Fruit fly (Drosophila melanogaster) whole organism, wandering third instar larva: Measurements from ENCODE around the gene Glyp.

Experiments used
- Hr78 ChIP-seq: fragments of >200 bp; optimal IDR thresholded peaks from 2 replicates; lab custom pipeline; 2017; ENCODE audit warnings: missing biosample characterization, missing genetic modification characterization
- Jra ChIP-seq: sonication (Bioruptor generic); optimal IDR thresholded peaks from 2 replicates; lab custom pipeline; 2016; ENCODE audit warnings: missing biosample characterization, missing genetic modification characterization
- Rel ChIP-seq, 2 experiments: fragments of 200-800 bp; sonication (Bioruptor generic) in 1 of 2; optimal IDR thresholded peaks; 2 replicates in 1 of 2; 3 replicates in 1 of 2; lab custom pipeline; 2016 to 2019; ENCODE audit warnings: mild to moderate bottlenecking in 2 of 2, missing biosample characterization in 2 of 2, missing genetic modification characterization in 2 of 2, moderate library complexity in 1 of 2
- foxo ChIP-seq, 2 experiments: fragments of 200-800 bp; sonication (Bioruptor generic); optimal IDR thresholded peaks; 2 replicates in 1 of 2; 3 replicates in 1 of 2; lab custom pipeline; 2016 to 2017; ENCODE audit warnings: missing biosample characterization in 2 of 2, missing genetic modification characterization in 2 of 2
- h ChIP-seq: fragments of 200-800 bp; sonication (Bioruptor generic); optimal IDR thresholded peaks from 3 replicates; lab custom pipeline; 2016; ENCODE audit warnings: missing biosample characterization, mild to moderate bottlenecking, missing genetic modification characterization
- pan ChIP-seq: fragments of >200 bp; optimal IDR thresholded peaks from 2 replicates; lab custom pipeline; 2017
- psq ChIP-seq: fragments of 200-800 bp; sonication (Bioruptor generic); optimal IDR thresholded peaks from 3 replicates; lab custom pipeline; 2017; ENCODE audit warnings: missing biosample characterization, mild to moderate bottlenecking, missing genetic modification characterization, moderate library complexity
- usp ChIP-seq: fragments of >200 bp; optimal IDR thresholded peaks from 2 replicates; lab custom pipeline; 2017; ENCODE audit warnings: missing biosample characterization, missing genetic modification characterization

DNA sequence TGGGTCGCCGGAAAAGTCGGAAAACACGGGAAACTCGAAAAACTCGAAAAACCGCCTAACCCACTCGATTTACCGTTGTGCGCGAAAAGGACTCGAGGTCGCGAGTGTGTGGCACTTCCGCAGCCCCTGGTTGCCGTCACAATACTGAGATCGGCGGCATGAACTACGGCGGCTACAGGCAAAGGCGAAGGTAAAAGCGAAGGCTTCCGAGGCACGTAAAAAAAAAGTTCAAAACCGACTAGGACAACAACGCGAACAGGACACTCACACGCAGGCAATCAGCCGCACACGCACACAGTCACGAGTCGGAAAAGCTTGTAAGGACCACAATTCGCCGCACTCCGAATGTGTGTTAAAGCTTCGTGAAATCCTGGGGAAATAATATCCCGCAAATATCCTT lies 20.9 kb upstream of the Glyp start, which contains the start of gene dpr3:
- TF ChIP-seq Rel (GFP tag; optimal IDR thresholded peaks at IDR 0.05; lab: Kevin White, UChicago), result no peak
- no peak for TF ChIP-seq Rel (tag; optimal IDR thresholded peaks at IDR 0.05; lab: Kevin White, UChicago)
- no peak for TF ChIP-seq h (GFP tag; lab: Kevin White, UChicago)
- no peak for TF ChIP-seq pan (lab: Kevin White, UChicago)
- TF ChIP-seq psq (GFP tag; lab: Kevin White, UChicago), result no peak
- TF ChIP-seq usp (GFP tag; lab: Kevin White, UChicago), result no peak
- no peak for TF ChIP-seq foxo (GFP tag; optimal IDR thresholded peaks at IDR 0.05; lab: Kevin White, UChicago)
- TF ChIP-seq Jra (GFP tag; lab: Kevin White, UChicago), result no peak
- no peak for TF ChIP-seq Hr78 (GFP tag; lab: Kevin White, UChicago)
